Worm (Caenorhabditis elegans) whole organism, late embryonic: Measurements from ENCODE around the gene F09E5.14.

Experiments
- C08G9.2 ChIP-seq: sonication (generic microtip); optimal IDR thresholded peaks from 2 replicates; lab custom pipeline; 2016; ENCODE audit warnings: mild to moderate bottlenecking, missing genetic modification characterization, moderate library complexity, missing compliant biosample characterization
- C38D4.7 ChIP-seq: fragments of 200-800 bp; sonication (Bioruptor generic); optimal IDR thresholded peaks from 2 replicates; lab custom pipeline; 2018; ENCODE audit warnings: mild to moderate bottlenecking, missing genetic modification characterization, moderate library complexity, missing compliant biosample characterization
- K02D7.2 ChIP-seq: sonication (generic microtip); optimal IDR thresholded peaks from 2 replicates; lab custom pipeline; 2017; ENCODE audit warnings: mild to moderate bottlenecking, missing genetic modification characterization, missing compliant biosample characterization
- T23F11.4 ChIP-seq: fragments of 200-800 bp; sonication (Bioruptor generic); optimal IDR thresholded peaks from 2 replicates; lab custom pipeline; 2018; ENCODE audit warnings: mild to moderate bottlenecking, missing genetic modification characterization, missing compliant biosample characterization
- ahr-1 ChIP-seq: sonication (generic microtip); optimal IDR thresholded peaks from 2 replicates; lab custom pipeline; 2016; ENCODE audit warnings: missing genetic modification characterization, missing compliant biosample characterization
- ama-1 ChIP-seq: fragments of 150-350 bp; optimal IDR thresholded peaks from 2 replicates; lab custom pipeline; 2014
- ceh-14 ChIP-seq: sonication (generic microtip); optimal IDR thresholded peaks from 2 replicates; lab custom pipeline; 2016; ENCODE audit warnings: missing genotype, missing genetic modification characterization, missing compliant biosample characterization
- ceh-18 ChIP-seq: sonication (generic microtip); optimal IDR thresholded peaks from 2 replicates; lab custom pipeline; 2016; ENCODE audit warnings: missing genetic modification characterization, missing compliant biosample characterization
- ceh-19 ChIP-seq: fragments of 200-800 bp; sonication (Bioruptor generic); optimal IDR thresholded peaks from 2 replicates; lab custom pipeline; 2018; ENCODE audit warnings: mild to moderate bottlenecking, missing genetic modification characterization, missing compliant biosample characterization
- ceh-2 ChIP-seq: sonication (generic microtip); optimal IDR thresholded peaks from 2 replicates; lab custom pipeline; 2016; ENCODE audit warnings: missing genotype, missing genetic modification characterization, missing compliant biosample characterization
- ceh-22 ChIP-seq: sonication (generic microtip); optimal IDR thresholded peaks from 2 replicates; lab custom pipeline; 2017; ENCODE audit warnings: missing biosample characterization, missing genetic modification characterization
- ceh-24 ChIP-seq: sonication (generic microtip); optimal IDR thresholded peaks from 2 replicates; lab custom pipeline; 2016; ENCODE audit warnings: mild to moderate bottlenecking, missing genetic modification characterization, missing compliant biosample characterization
- ceh-30 ChIP-seq: fragments of 150-350 bp; optimal IDR thresholded peaks from 2 replicates; lab custom pipeline; 2014; ENCODE audit warnings: missing biosample characterization, missing genetic modification characterization
- ceh-34 ChIP-seq: sonication (generic microtip); optimal IDR thresholded peaks from 2 replicates; lab custom pipeline; 2016; ENCODE audit warnings: mild to moderate bottlenecking, missing genetic modification characterization, missing compliant biosample characterization
- ceh-48 ChIP-seq: sonication (generic microtip); optimal IDR thresholded peaks from 2 replicates; lab custom pipeline; 2016; ENCODE audit warnings: missing genetic modification characterization, inconsistent platforms, missing compliant biosample characterization
- ceh-6 ChIP-seq: fragments of 200-800 bp; sonication (Bioruptor generic); optimal IDR thresholded peaks from 2 replicates; lab custom pipeline; 2018; ENCODE audit warnings: mild to moderate bottlenecking, missing genetic modification characterization, missing compliant biosample characterization
- elt-2 ChIP-seq: sonication (generic microtip); optimal IDR thresholded peaks from 2 replicates; lab custom pipeline; 2016; ENCODE audit warnings: missing genetic modification reagents, missing genetic modification characterization, missing compliant biosample characterization
- elt-4 ChIP-seq: sonication (generic microtip); optimal IDR thresholded peaks from 2 replicates; lab custom pipeline; 2016; ENCODE audit warnings: missing genetic modification characterization, missing compliant biosample characterization
- ets-4 ChIP-seq: sonication (generic microtip); optimal IDR thresholded peaks from 2 replicates; lab custom pipeline; 2016; ENCODE audit warnings: missing genetic modification characterization, missing compliant biosample characterization
- eyg-1 ChIP-seq: sonication (generic microtip); optimal IDR thresholded peaks from 2 replicates; lab custom pipeline; 2016; ENCODE audit warnings: missing genotype, missing genetic modification characterization, missing compliant biosample characterization
- fax-1 ChIP-seq: sonication (generic microtip); optimal IDR thresholded peaks from 2 replicates; lab custom pipeline; 2016; ENCODE audit warnings: missing genotype, missing genetic modification characterization, missing compliant biosample characterization
- fkh-10 ChIP-seq: fragments of 150-350 bp; optimal IDR thresholded peaks from 2 replicates; lab custom pipeline; 2014; ENCODE audit warnings: missing biosample characterization, missing genetic modification reagents, missing genetic modification characterization
- gmeb-2 ChIP-seq: sonication (generic microtip); optimal IDR thresholded peaks from 2 replicates; lab custom pipeline; 2016; ENCODE audit warnings: missing genetic modification characterization, inconsistent platforms, missing compliant biosample characterization
- hlh-30 ChIP-seq: sonication (generic microtip); optimal IDR thresholded peaks from 2 replicates; lab custom pipeline; 2017; ENCODE audit warnings: antibody characterized with exemption, missing genetic modification characterization, missing compliant biosample characterization; ENCODE audit not compliant: insufficient read depth
- hlh-6 ChIP-seq: sonication (generic microtip); optimal IDR thresholded peaks from 2 replicates; lab custom pipeline; 2016; ENCODE audit warnings: missing genotype, missing genetic modification characterization, missing compliant biosample characterization
- lim-6 ChIP-seq: sonication (generic microtip); optimal IDR thresholded peaks from 2 replicates; lab custom pipeline; 2016; ENCODE audit warnings: missing genetic modification characterization, missing compliant biosample characterization
- lin-11 ChIP-seq: fragments of 200-800 bp; sonication (Bioruptor generic); optimal IDR thresholded peaks from 2 replicates; lab custom pipeline; 2018; ENCODE audit warnings: mild to moderate bottlenecking, missing genetic modification characterization, missing compliant biosample characterization
- mec-3 ChIP-seq: sonication (generic microtip); optimal IDR thresholded peaks from 2 replicates; lab custom pipeline; 2016; ENCODE audit warnings: borderline replicate concordance, missing genetic modification characterization, missing compliant biosample characterization
- nfya-1 ChIP-seq: sonication (generic microtip); optimal IDR thresholded peaks from 2 replicates; lab custom pipeline; 2017; ENCODE audit warnings: missing genetic modification characterization, mild to moderate bottlenecking, missing compliant biosample characterization, antibody characterized with exemption, moderate library complexity
- nhr-11 ChIP-seq: fragments of 150-350 bp; optimal IDR thresholded peaks from 2 replicates; lab custom pipeline; 2014; ENCODE audit warnings: missing biosample characterization, missing genetic modification characterization
- nhr-232 ChIP-seq: sonication (generic microtip); optimal IDR thresholded peaks from 2 replicates; lab custom pipeline; 2016; ENCODE audit warnings: missing genetic modification characterization, missing compliant biosample characterization
- npax-4 ChIP-seq: sonication (generic microtip); optimal IDR thresholded peaks from 2 replicates; lab custom pipeline; 2016; ENCODE audit warnings: missing genetic modification characterization, missing compliant biosample characterization
- pax-1 ChIP-seq: fragments of 150-350 bp; optimal IDR thresholded peaks from 2 replicates; lab custom pipeline; 2014; ENCODE audit warnings: missing biosample characterization, missing genetic modification characterization
- pha-4 ChIP-seq: fragments of 150-350 bp; optimal IDR thresholded peaks from 2 replicates; lab custom pipeline; 2018; ENCODE audit warnings: missing biosample characterization, missing genetic modification reagents, missing genetic modification characterization
- pros-1 ChIP-seq: fragments of 150-350 bp; optimal IDR thresholded peaks from 2 replicates; lab custom pipeline; 2014; ENCODE audit warnings: missing biosample characterization, missing genetic modification reagents, missing genetic modification characterization
- ref-2 ChIP-seq: sonication (generic microtip); optimal IDR thresholded peaks from 2 replicates; lab custom pipeline; 2016; ENCODE audit warnings: missing genetic modification characterization, missing compliant biosample characterization
- sdc-2 ChIP-seq: sonication (generic microtip); optimal IDR thresholded peaks from 2 replicates; lab custom pipeline; 2016; ENCODE audit warnings: missing genotype, missing genetic modification characterization, missing compliant biosample characterization
- sox-2 ChIP-seq: fragments of 200-800 bp; sonication (Bioruptor generic); IDR thresholded peaks from 2 replicates; pipeline ENCODE4 v1.3.6; 2022; ENCODE audit warnings: missing genetic modification reagents, missing genetic modification characterization, missing compliant biosample characterization
- sox-4 ChIP-seq: sonication (generic microtip); optimal IDR thresholded peaks from 2 replicates; lab custom pipeline; 2017; ENCODE audit warnings: mild to moderate bottlenecking, missing genetic modification characterization, inconsistent platforms, missing compliant biosample characterization
- syd-9 ChIP-seq: sonication (generic microtip); optimal IDR thresholded peaks from 2 replicates; lab custom pipeline; 2016; ENCODE audit warnings: mild to moderate bottlenecking, missing genetic modification characterization, moderate library complexity, missing compliant biosample characterization
- tbx-2 ChIP-seq: sonication (generic microtip); optimal IDR thresholded peaks from 2 replicates; lab custom pipeline; 2016; ENCODE audit warnings: missing genetic modification characterization, missing compliant biosample characterization
- unc-3 ChIP-seq, 2 experiments: fragments of 200-800 bp in 1 of 2; sonication (Bioruptor generic) in 1 of 2; sonication (generic microtip) in 1 of 2; conservative IDR thresholded peaks in 1 of 2; optimal IDR thresholded peaks in 1 of 2; 2 replicates each; pipeline versions ENCODE4 v1.3.6 to Lab custom; 2016 to 2022; ENCODE audit warnings: missing compliant biosample characterization in 2 of 2, missing genetic modification characterization in 2 of 2, missing genetic modification reagents in 1 of 2
- unc-42 ChIP-seq: sonication (generic microtip); optimal IDR thresholded peaks from 2 replicates; lab custom pipeline; 2016; ENCODE audit warnings: missing genotype, missing genetic modification characterization, missing compliant biosample characterization
- unc-86 ChIP-seq: sonication (generic microtip); optimal IDR thresholded peaks from 2 replicates; lab custom pipeline; 2016; ENCODE audit warnings: missing genetic modification characterization, missing compliant biosample characterization
- zip-5 ChIP-seq: sonication (generic microtip); optimal IDR thresholded peaks from 2 replicates; lab custom pipeline; 2016; ENCODE audit warnings: missing genetic modification characterization, missing compliant biosample characterization
- ztf-16 ChIP-seq: sonication (generic microtip); optimal IDR thresholded peaks from 2 replicates; lab custom pipeline; 2017; ENCODE audit warnings: missing genetic modification characterization, missing compliant biosample characterization

Gene F09E5.14

DNA sequence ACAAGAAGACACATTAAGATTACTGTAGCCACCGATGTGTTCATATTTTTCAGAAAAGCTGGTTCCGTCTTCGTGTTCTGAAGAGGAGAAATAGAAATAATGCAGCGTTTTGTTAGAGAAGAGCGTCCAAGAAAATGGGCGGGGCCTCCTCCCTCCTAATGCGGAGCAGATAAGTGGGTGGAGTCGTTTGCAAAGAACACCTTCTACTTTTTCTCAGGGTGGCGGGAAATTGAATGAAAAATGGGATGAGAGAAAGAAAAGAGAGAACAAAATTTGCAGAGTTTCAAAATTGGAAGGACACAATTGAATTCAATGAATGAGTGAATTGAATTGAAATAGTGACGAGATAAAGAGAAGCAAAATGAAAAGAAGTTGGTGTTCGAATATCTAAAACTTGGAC, 21.0 kb upstream of the F09E5.14 start, which contains the start of gene F09E5.16:
TSS of gene F09E5.16 (minus strand) at position 101 of the 400 bp plus-strand sequence.
- no peak for TF ChIP-seq ceh-48 (tag; lab: Kevin White, UChicago)
- TF ChIP-seq ceh-19 (GFP tag; lab: Kevin White, UChicago), result no peak
- no peak for TF ChIP-seq ama-1 (lab: Kevin White, UChicago)
- TF ChIP-seq ahr-1, result no peak
- TF ChIP-seq tbx-2 (tag; lab: Kevin White, UChicago), result no peak
- no peak for TF ChIP-seq sox-4 (tag; lab: Kevin White, UChicago)
- no peak for TF ChIP-seq ztf-16
- TF ChIP-seq fax-1 (tag; lab: Kevin White, UChicago), result no peak
- TF ChIP-seq hlh-6, result no peak
- TF ChIP-seq eyg-1 (tag; lab: Kevin White, UChicago), result no peak
- no peak for TF ChIP-seq C38D4.7 (GFP tag; lab: Kevin White, UChicago)
- no peak for TF ChIP-seq ref-2 (tag; lab: Kevin White, UChicago)
- no peak for TF ChIP-seq ets-4 (tag; lab: Kevin White, UChicago)
- no peak for TF ChIP-seq elt-4 (tag; lab: Kevin White, UChicago)
- no peak for TF ChIP-seq T23F11.4 (GFP tag; lab: Kevin White, UChicago)
- TF ChIP-seq npax-4 (tag; lab: Kevin White, UChicago), result no peak

DNA sequence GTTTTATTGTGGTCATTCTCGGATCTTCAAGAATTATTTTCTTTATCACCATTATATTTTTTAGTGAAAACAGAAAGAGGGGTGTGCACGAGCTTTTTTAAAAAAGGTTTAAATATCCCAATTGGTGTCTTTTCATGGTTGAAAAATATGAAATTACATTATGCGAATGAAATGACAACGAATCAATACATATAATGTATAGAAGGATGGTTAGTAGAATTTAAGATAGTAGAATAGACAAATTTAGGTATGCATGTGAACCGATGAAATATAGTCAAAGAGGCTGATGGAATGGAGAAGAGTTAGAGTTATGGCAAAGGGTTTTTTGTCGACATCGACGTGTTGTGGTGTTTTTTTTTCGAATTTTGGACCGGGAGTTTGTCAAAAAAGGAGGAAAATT, 19.8 kb upstream of the F09E5.14 start:
- TF ChIP-seq ref-2 (tag; lab: Kevin White, UChicago) (no peak), pha-4 (tag; lab: Kevin White, UChicago) (no peak), sox-2 (no peak), pros-1 (tag; lab: Kevin White, UChicago) (no peak), ceh-24 (tag; lab: Kevin White, UChicago) (no peak)

DNA sequence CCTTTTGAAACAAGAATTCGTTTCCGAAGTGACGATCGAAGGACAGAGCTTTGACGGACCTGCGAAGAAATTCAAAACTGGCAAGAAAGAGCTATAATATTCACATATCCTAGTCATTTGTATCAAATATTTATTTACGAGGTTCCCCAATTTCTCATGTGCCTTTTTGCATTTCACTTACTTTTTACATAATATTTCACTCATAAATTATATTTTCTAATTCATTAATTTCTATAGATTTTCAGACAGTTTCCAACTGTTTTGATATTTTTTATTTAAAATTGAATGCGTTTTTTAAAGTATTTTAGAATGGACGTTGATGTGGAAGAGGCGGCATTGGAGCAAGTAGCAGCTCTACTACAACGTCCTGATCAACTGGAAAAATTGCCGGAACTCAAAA, 14.6 kb upstream of the F09E5.14 start, which contains the start of gene sec-6:
TSS of gene sec-6 (plus strand) at position 301 of the 400 bp plus-strand sequence.
- TF ChIP-seq zip-5, result no peak
- no peak for TF ChIP-seq sdc-2
- TF ChIP-seq C08G9.2, result no peak
- no peak for TF ChIP-seq ceh-22 (tag; lab: Kevin White, UChicago)
- TF ChIP-seq ahr-1, result no peak
- no peak for TF ChIP-seq mec-3 (tag; lab: Kevin White, UChicago)
- TF ChIP-seq hlh-30, result no peak
- TF ChIP-seq, all 69 proteins: peak for 0

DNA sequence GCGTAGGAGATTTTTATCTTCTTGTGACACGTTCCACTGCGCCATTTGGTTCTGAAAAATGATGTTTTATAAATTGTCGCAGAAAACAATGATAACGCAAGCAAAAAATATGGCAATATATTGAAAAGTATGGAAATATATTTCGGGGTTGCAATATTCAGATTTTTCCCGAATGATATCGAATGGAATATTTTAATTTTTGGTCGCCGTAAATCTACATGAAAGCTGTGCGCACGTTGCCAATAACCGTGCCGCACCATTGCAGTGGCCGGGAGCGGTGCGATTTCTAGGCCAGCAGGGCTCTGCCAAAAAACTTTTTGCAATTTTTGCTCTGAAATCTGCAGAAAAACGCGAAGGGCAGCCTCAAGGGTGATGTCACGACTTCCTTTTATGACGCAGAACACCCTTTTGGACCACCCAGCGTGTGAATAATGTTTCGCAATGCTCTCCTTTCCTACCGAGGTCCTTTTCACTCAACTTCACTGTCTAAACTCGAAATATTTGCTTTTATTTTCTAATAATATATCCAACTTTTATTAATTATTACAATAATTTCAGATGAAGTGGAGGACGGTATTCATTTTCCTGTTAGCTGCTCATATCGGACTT, 13.6 kb upstream of the F09E5.14 start, which contains the start of the genes F09E5.11 and bmy-1:
TSS of gene F09E5.11 (minus strand) at position 51 of the 609 bp plus-strand sequence.
TSS of gene bmy-1 (plus strand) at position 559 of the 609 bp plus-strand sequence.
- TF ChIP-seq ceh-6 (GFP tag; lab: Kevin White, UChicago) (no peak), hlh-6 (peak; percentile 53), ceh-14 (tag; lab: Kevin White, UChicago) (peak; percentile 52), K02D7.2 (no peak), ama-1 (lab: Kevin White, UChicago) (no peak), unc-42 (tag; lab: Kevin White, UChicago) (peak; percentile 46), nhr-11 (tag; lab: Kevin White, UChicago) (no peak), fkh-10 (GFP tag; lab: Kevin White, UChicago) (no peak), pha-4 (tag; lab: Kevin White, UChicago) (no peak), pax-1 (tag; lab: Kevin White, UChicago) (no peak), nhr-232 (no peak), sdc-2 (peak; percentile 40), lim-6 (tag; lab: Kevin White, UChicago) (peak; percentile 85), ref-2 (tag; lab: Kevin White, UChicago) (peak; percentile 86), nfya-1 (tag; lab: Kevin White, UChicago) (peak; percentile 53), mec-3 (tag; lab: Kevin White, UChicago) (peak; percentile 85), unc-86 (tag; lab: Kevin White, UChicago) (peak; percentile 66), ahr-1 (peak; percentile 43), ceh-30 (tag; lab: Kevin White, UChicago) (no peak), elt-2 (peak; percentile 98), syd-9 (tag; lab: Kevin White, UChicago) (peak; percentile 20), ceh-34 (peak; percentile 62), gmeb-2 (peak; percentile 34), hlh-30 (no peak), ceh-18 (peak; percentile 55), lin-11 (tag; lab: Kevin White, UChicago) (no peak), unc-3 (GFP tag; conservative IDR thresholded peaks at IDR 0.05; lab: Robert Waterston, UW) (no peak), unc-3 (tag; optimal IDR thresholded peaks at IDR 0.05; lab: Kevin White, UChicago) (peak; percentile 28), ceh-2 (tag; lab: Kevin White, UChicago) (peak; percentile 95)
